Worm (Caenorhabditis elegans) whole organism, dauer: ENCODE measurements around the gene sex-1.

ENCODE experiments used
- unc-62 ChIP-seq: sonication (generic microtip); optimal IDR thresholded peaks from 2 replicates; lab custom pipeline; 2017; ENCODE audit warnings: missing biosample characterization, missing genetic modification reagents, missing genetic modification characterization

sex-1 gene

DNA sequence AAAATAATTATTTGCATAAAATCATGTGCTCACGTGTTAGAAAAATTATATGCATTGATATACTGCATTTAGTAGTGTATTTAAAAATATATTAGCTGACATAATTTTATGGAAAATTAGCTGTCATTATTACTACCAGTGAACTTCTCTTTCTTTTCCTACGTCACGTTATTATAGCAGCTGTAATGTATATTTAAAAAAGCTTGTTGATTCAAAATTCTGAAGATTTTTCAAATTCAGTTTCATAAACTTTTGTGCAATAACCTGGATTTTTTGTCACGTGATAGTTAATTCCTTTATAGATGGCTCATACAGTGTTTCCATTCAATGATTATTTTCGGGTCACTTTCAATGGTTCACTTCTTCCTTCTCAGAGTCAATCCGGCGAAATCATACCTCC is 7.2 kb upstream of the sex-1 start, which contains the start of gene F44A6.3:
Gene F44A6.3 (plus strand): TSS at position 301 of the 400 bp plus-strand sequence.
- TF ChIP-seq unc-62 = no peak

- TF ChIP-seq unc-62 = no peak
These were observed 3.3 kb upstream of the sex-1 start for ce11 chrX:10208481-10208880.

DNA sequence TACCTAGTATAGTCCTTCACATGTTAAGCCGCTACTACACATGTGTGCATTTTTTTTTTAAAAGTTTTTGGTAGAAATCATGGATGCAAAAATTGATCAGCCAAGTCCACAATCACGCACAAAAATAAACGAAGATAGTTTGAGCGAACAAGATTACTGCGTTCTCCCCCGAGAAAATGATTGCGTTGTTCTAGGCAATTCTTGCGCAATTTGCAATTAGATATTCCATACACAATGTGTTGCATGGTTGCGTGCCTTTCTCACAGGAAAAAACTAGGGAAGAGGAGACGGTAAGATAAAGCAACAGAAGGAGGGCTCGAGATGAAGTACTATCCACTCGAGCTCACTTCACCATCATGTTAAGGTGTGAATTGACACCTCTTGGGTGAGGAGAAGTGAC is 787 bp upstream of the sex-1 start:
- TF ChIP-seq unc-62 = no peak

ce11 chrX:10204313-10205063 is 733 bp downstream of the sex-1 start:
- no peak for TF ChIP-seq unc-62

- no peak for TF ChIP-seq unc-62
These were observed 1.7 kb downstream of the sex-1 start for ce11 chrX:10203501-10203900.

- TF ChIP-seq unc-62 = no peak
These were observed 6.0 kb downstream of the sex-1 start for ce11 chrX:10199202-10199601.

- no peak for TF ChIP-seq unc-62
These were observed 7.9 kb downstream of the sex-1 start, which contains the start of gene nucb-1 for ce11 chrX:10197204-10197756. Gene nucb-1, plus strand, starts transcription at chrX:10197706.

- TF ChIP-seq unc-62 = no peak
These were observed 10.7 kb downstream of the sex-1 start, which contains the start of gene myrf-2 for ce11 chrX:10194327-10195096. Gene myrf-2, minus strand, starts transcription at chrX:10194377.

DNA sequence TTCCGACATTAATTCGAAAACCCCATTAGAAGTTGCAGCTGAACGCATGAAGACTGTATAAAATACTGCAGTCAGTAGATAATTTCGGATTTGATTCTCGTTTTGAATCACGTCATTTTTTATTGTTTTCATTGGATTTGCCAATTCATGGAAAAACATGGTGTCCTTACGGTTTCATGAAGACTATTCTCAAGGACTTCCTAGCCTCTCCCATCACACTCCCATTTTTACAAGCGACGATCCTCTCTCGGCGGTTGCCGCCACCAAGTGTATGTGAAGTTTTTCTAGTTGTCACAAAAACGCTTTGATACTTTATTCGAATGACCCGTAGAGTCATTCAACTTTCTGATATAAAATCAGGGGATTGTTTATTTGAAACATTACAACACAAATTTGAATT is 15.4 kb downstream of the sex-1 start:
- TF ChIP-seq unc-62 = no peak

- no peak for TF ChIP-seq unc-62
These were observed 16.0 kb downstream of the sex-1 start for ce11 chrX:10189244-10189643.

- no peak for TF ChIP-seq unc-62
These were observed 16.7 kb downstream of the sex-1 start for ce11 chrX:10188493-10188895.

DNA sequence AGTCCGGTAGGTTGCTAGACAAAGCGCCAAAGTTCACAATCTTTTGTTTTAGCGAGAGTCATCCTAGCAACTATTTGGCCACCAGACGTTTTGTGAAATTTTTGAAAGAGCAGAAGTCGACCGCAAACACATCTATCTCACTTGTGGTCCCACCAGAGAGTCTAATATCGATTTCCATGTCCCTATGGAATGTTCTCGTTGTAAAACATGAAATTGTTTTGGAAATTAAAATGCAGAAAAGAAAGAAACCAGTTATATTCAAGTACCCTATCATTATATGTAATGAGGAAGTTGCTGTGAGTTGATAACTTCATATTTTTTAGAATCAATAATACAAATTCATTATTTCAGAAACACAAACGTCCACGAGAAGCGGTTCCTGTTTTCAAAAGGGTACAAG is 20.5 kb downstream of the sex-1 start:
- TF ChIP-seq unc-62 = no peak

- no peak for TF ChIP-seq unc-62
These were observed 21.5 kb downstream of the sex-1 start, which contains the start of gene arrd-28 for ce11 chrX:10183695-10184094. Gene arrd-28, plus strand, starts transcription at chrX:10183995.

DNA sequence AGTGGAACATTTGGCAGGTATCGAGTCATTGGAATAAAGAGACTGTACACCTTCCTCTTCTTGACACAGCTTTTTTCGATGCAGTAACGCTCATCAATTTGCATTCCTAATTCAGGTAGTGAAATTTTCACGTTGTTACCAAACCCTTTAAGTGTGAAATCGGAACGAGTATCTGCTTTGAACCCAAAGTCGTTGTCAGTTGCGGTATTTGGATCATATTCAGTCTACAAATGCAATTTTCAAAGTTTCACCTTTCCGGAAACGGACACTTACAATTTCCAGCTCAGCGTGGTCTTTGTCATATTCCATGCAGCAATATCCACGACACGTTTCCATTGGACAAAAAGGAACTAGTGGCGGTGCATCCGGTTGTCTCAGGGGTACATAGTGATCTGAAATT is 22.6 kb downstream of the sex-1 start:
- no peak for TF ChIP-seq unc-62

DNA sequence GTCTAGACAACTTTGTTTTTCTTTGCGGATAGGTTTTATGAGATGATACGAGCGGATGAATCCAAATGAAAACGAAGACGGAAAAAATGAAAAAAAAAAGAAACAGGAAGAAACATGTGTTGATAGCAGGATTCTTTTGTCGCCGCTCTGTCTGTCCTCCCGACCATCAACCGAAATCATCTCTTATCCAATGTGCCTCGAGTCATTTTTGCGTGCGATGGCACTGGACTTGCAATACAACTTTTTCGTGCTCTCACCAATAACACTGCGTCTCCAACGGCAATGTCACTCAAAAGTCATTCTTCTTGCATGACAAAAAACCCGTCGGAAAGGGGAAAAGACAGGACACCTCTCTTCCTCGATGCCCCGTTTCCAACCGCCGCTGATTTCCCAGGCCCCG is 28.9 kb downstream of the sex-1 start, which contains the start of gene ncs-4:
Gene ncs-4 (plus strand): TSS at position 227 of the 400 bp plus-strand sequence.
- no peak for TF ChIP-seq unc-62

DNA sequence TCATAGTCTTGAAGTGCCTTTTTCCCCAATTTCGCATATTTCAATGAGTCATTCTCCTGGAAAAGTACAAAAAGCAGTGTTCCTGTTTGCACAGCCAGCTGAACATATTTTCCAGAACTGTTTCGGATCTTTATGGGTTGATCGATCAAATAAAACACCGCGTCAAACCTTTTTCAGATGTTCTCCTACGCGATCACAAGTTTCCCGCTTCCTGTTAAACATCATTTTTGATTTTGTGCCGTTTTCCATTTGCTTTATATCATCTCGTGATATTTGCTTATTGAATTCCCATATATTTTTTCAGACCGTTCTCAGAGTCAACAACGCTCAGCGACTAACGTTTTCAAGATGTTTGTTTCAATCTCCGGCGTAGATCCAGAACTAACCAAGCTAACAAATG is 30.5 kb downstream of the sex-1 start, which contains the start of gene C07A4.3:
Gene C07A4.3 (plus strand): TSS at position 301 of the 400 bp plus-strand sequence.
- no peak for TF ChIP-seq unc-62

- TF ChIP-seq unc-62 = no peak
These were observed 33.1 kb downstream of the sex-1 start, which contains the start of gene C07A4.2 for ce11 chrX:10172004-10172584. Gene C07A4.2, plus strand, starts transcription at chrX:10172198.
